Worm (Caenorhabditis elegans): Measurements from ENCODE around the gene col-164.

DNA sequence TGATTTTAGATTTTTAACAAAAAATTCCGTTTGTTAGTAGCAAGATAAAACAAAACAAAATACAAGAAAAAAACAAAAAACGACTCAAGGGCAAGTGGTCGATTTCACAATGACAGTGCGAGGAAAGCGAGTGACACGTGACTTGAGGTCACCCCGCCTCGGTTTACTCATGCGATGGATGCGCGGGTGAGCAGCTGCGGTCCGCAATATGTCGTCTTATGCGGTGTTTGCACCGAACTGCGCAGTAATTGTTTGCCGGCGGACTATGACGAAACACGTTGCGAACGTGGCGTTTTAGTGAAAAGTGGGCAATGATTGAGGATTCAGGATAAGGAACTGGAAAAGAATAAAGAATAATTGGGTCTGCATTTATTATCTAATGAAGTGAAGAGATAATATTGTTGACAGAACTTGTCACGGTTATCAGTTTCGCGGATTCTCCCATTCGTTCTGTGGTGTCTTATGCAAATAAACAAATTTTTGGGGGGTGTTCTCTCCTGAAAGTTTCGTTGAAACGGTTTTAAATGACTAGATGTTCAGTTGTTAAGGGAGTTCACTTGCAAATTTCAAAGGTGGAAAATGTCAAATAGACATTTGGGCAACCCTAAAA lies 21.8 kb upstream of the col-164 start:
- TF ChIP-seq fos-1 (tag; optimal IDR thresholded peaks at IDR 0.05) (no peak), snpc-4 (tag; optimal IDR thresholded peaks at IDR 0.05) (no peak), nhr-48 (tag; optimal IDR thresholded peaks at IDR 0.05) (peak; percentile 34), gei-8 (GFP tag; optimal IDR thresholded peaks at IDR 0.05) (no peak)
